Fruit fly (Drosophila melanogaster) Kc167 (cell line): ENCODE data around the gene CG42763.

Source experiments
- Myc ChIP-seq: fragments of >200 bp; optimal IDR thresholded peaks from 2 replicates; lab custom pipeline; 2017; ENCODE audit warnings: missing external identifiers
- Sin3A ChIP-seq: fragments of >200 bp; optimal IDR thresholded peaks from 2 replicates; lab custom pipeline; 2018; ENCODE audit warnings: missing external identifiers
- h ChIP-seq: fragments of >200 bp; optimal IDR thresholded peaks from 3 replicates; lab custom pipeline; 2018; ENCODE audit warnings: missing external identifiers
- insv ChIP-seq: fragments of >200 bp; optimal IDR thresholded peaks from 3 replicates; lab custom pipeline; 2018; ENCODE audit warnings: missing external identifiers
- psq ChIP-seq: fragments of >200 bp; optimal IDR thresholded peaks from 2 replicates; lab custom pipeline; 2017; ENCODE audit warnings: missing external identifiers
- ttk ChIP-seq: sonication (Bioruptor generic); optimal IDR thresholded peaks from 2 replicates; lab custom pipeline; 2017; ENCODE audit warnings: missing external identifiers

The CG42763 gene

dm6 chr2L:8157166-8157565, 12.3 kb upstream of the CG42763 start:
- TF ChIP-seq psq, result no peak
- no peak for TF ChIP-seq insv (lab: Kevin White, UChicago)
- no peak for TF ChIP-seq ttk
- no peak for TF ChIP-seq Myc (lab: Kevin White, UChicago)
- TF ChIP-seq h, result no peak
- TF ChIP-seq Sin3A (lab: Kevin White, UChicago), result no peak

dm6 chr2L:8156682-8157081, 11.8 kb upstream of the CG42763 start:
- no peak for TF ChIP-seq ttk
- no peak for TF ChIP-seq Myc (lab: Kevin White, UChicago)
- no peak for TF ChIP-seq h
- no peak for TF ChIP-seq psq
- TF ChIP-seq Sin3A (lab: Kevin White, UChicago), result no peak
- TF ChIP-seq insv (lab: Kevin White, UChicago), result no peak

dm6 chr2L:8148514-8149085, 3.7 kb upstream of the CG42763 start:
- no peak for TF ChIP-seq Myc (lab: Kevin White, UChicago)
- TF ChIP-seq insv (lab: Kevin White, UChicago), result no peak
- no peak for TF ChIP-seq psq
- no peak for TF ChIP-seq h
- TF ChIP-seq Sin3A (lab: Kevin White, UChicago), result no peak

dm6 chr2L:8146994-8147661, 2.2 kb upstream of the CG42763 start, which contains the start of gene CG31606:
CG31606 (plus strand) TSS chr2L:8147611.
- TF ChIP-seq Myc (lab: Kevin White, UChicago) (no peak), ttk (no peak), Sin3A (lab: Kevin White, UChicago) (no peak), insv (lab: Kevin White, UChicago) (no peak), h (no peak), psq (no peak)

dm6 chr2L:8143947-8144346, 960 bp downstream of the CG42763 start, which contains the start of gene CG42762:
CG42762 (minus strand) TSS chr2L:8144047.
- TF ChIP-seq ttk (no peak), Myc (lab: Kevin White, UChicago) (no peak), insv (lab: Kevin White, UChicago) (no peak), Sin3A (lab: Kevin White, UChicago) (no peak), h (no peak), psq (no peak)

dm6 chr2L:8142760-8143159, 2.1 kb downstream of the CG42763 start:
- TF ChIP-seq psq, result no peak

- no peak for TF ChIP-seq insv (lab: Kevin White, UChicago)
- no peak for TF ChIP-seq h
- no peak for TF ChIP-seq Myc (lab: Kevin White, UChicago)
- TF ChIP-seq psq, result no peak
- TF ChIP-seq ttk, result no peak
- TF ChIP-seq Sin3A (lab: Kevin White, UChicago), result no peak
Measured at dm6 chr2L:8133772-8134386, 11.0 kb downstream of the CG42763 start.

- TF ChIP-seq psq, result no peak
- no peak for TF ChIP-seq Sin3A (lab: Kevin White, UChicago)
- no peak for TF ChIP-seq h
- TF ChIP-seq ttk, result no peak
- no peak for TF ChIP-seq insv (lab: Kevin White, UChicago)
- no peak for TF ChIP-seq Myc (lab: Kevin White, UChicago)
Measured at dm6 chr2L:8130729-8131128, 14.2 kb downstream of the CG42763 start.

dm6 chr2L:8129996-8130641, 14.8 kb downstream of the CG42763 start:
- TF ChIP-seq h, result no peak
- TF ChIP-seq insv (lab: Kevin White, UChicago), result no peak
- no peak for TF ChIP-seq Sin3A (lab: Kevin White, UChicago)
- no peak for TF ChIP-seq psq
- TF ChIP-seq ttk, result no peak
- TF ChIP-seq Myc (lab: Kevin White, UChicago), result no peak

dm6 chr2L:8128911-8129310, 16.0 kb downstream of the CG42763 start:
- TF ChIP-seq h, result no peak
- TF ChIP-seq insv (lab: Kevin White, UChicago), result no peak
- no peak for TF ChIP-seq Myc (lab: Kevin White, UChicago)
- no peak for TF ChIP-seq psq
- TF ChIP-seq ttk, result no peak
- no peak for TF ChIP-seq Sin3A (lab: Kevin White, UChicago)

- TF ChIP-seq insv (lab: Kevin White, UChicago), result no peak
- TF ChIP-seq Sin3A (lab: Kevin White, UChicago), result no peak
- TF ChIP-seq Myc (lab: Kevin White, UChicago), result no peak
- no peak for TF ChIP-seq h
- TF ChIP-seq ttk, result no peak
- no peak for TF ChIP-seq psq
Measured at dm6 chr2L:8126849-8127602, 17.9 kb downstream of the CG42763 start, which contains the start of the genes CG12375 and CG8668. CG12375 (minus strand) TSS chr2L:8126890. CG8668 (plus strand) TSS chr2L:8127001.
